Worm (Caenorhabditis elegans): Measurements from ENCODE around the gene F57C2.5.

The F57C2.5 gene

ce11 chrII:14528233-14528802, at the start of gene F57C2.5, which contains the start of gene spat-1:
Gene F57C2.5, minus strand, starts transcription at chrII:14528239.
Gene spat-1, plus strand, starts transcription at chrII:14528752.
- TF ChIP-seq scrt-1 (GFP tag; IDR thresholded peaks at IDR 0.05) (0 out of 2 replicates have a peak, but pooled peaks have one; percentile 18), hmg-4 (GFP tag; optimal IDR thresholded peaks at IDR 0.05) (no peak), flt-1 (GFP tag; IDR thresholded peaks at IDR 0.05) (no peak), tbx-37 (GFP tag; conservative IDR thresholded peaks at IDR 0.05) (0 out of 2 replicates have a peak, but pooled peaks have one; percentile 41), tbx-11 (GFP tag; IDR thresholded peaks at IDR 0.05) (no peak), aly-1 (tag; optimal IDR thresholded peaks at IDR 0.05) (no peak), hmbx-1 (tag; optimal IDR thresholded peaks at IDR 0.05) (no peak), tra-4 (tag; optimal IDR thresholded peaks at IDR 0.05) (peak; percentile 18), sea-1 (GFP tag; conservative IDR thresholded peaks at IDR 0.05) (peak; percentile 41; the same call in 1 of the 2 replicates), hnd-1 (tag; optimal IDR thresholded peaks at IDR 0.05) (peak; percentile 19), pes-1 (GFP tag; IDR thresholded peaks at IDR 0.05) (peak; percentile 65), F13C5.2 (tag; optimal IDR thresholded peaks at IDR 0.05) (peak; percentile 45), ama-1 (optimal IDR thresholded peaks at IDR 0.05) (no peak), ceh-36 (tag; optimal IDR thresholded peaks at IDR 0.05) (no peak), ets-7 (tag; optimal IDR thresholded peaks at IDR 0.05) (peak; percentile 67), ceh-13 (GFP tag; optimal IDR thresholded peaks at IDR 0.05) (peak; percentile 38), B0310.2 (tag; optimal IDR thresholded peaks at IDR 0.05) (no peak)

- TF ChIP-seq ama-1 (optimal IDR thresholded peaks at IDR 0.05) (no peak), tbx-37 (GFP tag; conservative IDR thresholded peaks at IDR 0.05) (no peak), ceh-36 (tag; optimal IDR thresholded peaks at IDR 0.05) (no peak), hmg-4 (GFP tag; optimal IDR thresholded peaks at IDR 0.05) (no peak), sea-1 (GFP tag; conservative IDR thresholded peaks at IDR 0.05) (no peak), B0310.2 (tag; optimal IDR thresholded peaks at IDR 0.05) (no peak), scrt-1 (GFP tag; IDR thresholded peaks at IDR 0.05) (no peak), tbx-11 (GFP tag; IDR thresholded peaks at IDR 0.05) (no peak), pes-1 (GFP tag; IDR thresholded peaks at IDR 0.05) (no peak), ets-7 (tag; optimal IDR thresholded peaks at IDR 0.05) (no peak), flt-1 (GFP tag; IDR thresholded peaks at IDR 0.05) (no peak), hnd-1 (tag; optimal IDR thresholded peaks at IDR 0.05) (no peak), aly-1 (tag; optimal IDR thresholded peaks at IDR 0.05) (no peak), F13C5.2 (tag; optimal IDR thresholded peaks at IDR 0.05) (no peak), tra-4 (tag; optimal IDR thresholded peaks at IDR 0.05) (no peak), hmbx-1 (tag; optimal IDR thresholded peaks at IDR 0.05) (no peak), ceh-13 (GFP tag; optimal IDR thresholded peaks at IDR 0.05) (no peak)
Observed at ce11 chrII:14576429-14576828, 48.4 kb upstream of the F57C2.5 start, which contains the start of gene C01G12.13. Gene C01G12.13, plus strand, starts transcription at chrII:14576729.

ce11 chrII:14574790-14575189, 46.8 kb upstream of the F57C2.5 start:
- TF ChIP-seq F13C5.2 (tag; optimal IDR thresholded peaks at IDR 0.05) (no peak), ceh-13 (GFP tag; optimal IDR thresholded peaks at IDR 0.05) (no peak), scrt-1 (GFP tag; IDR thresholded peaks at IDR 0.05) (no peak), hnd-1 (tag; optimal IDR thresholded peaks at IDR 0.05) (no peak), B0310.2 (tag; optimal IDR thresholded peaks at IDR 0.05) (no peak), hmbx-1 (tag; optimal IDR thresholded peaks at IDR 0.05) (no peak), hmg-4 (GFP tag; optimal IDR thresholded peaks at IDR 0.05) (no peak), ama-1 (optimal IDR thresholded peaks at IDR 0.05) (no peak), ceh-36 (tag; optimal IDR thresholded peaks at IDR 0.05) (no peak), tra-4 (tag; optimal IDR thresholded peaks at IDR 0.05) (no peak), sea-1 (GFP tag; conservative IDR thresholded peaks at IDR 0.05) (no peak), tbx-11 (GFP tag; IDR thresholded peaks at IDR 0.05) (no peak), tbx-37 (GFP tag; conservative IDR thresholded peaks at IDR 0.05) (no peak), flt-1 (GFP tag; IDR thresholded peaks at IDR 0.05) (no peak), aly-1 (tag; optimal IDR thresholded peaks at IDR 0.05) (no peak), pes-1 (GFP tag; IDR thresholded peaks at IDR 0.05) (no peak)

- no peak for TF ChIP-seq B0310.2 (tag; optimal IDR thresholded peaks at IDR 0.05)
Observed at ce11 chrII:14573315-14573714, 45.3 kb upstream of the F57C2.5 start, which contains the start of gene madf-5. Gene madf-5, plus strand, starts transcription at chrII:14573615.

- TF ChIP-seq sea-1 (GFP tag; conservative IDR thresholded peaks at IDR 0.05) = no peak
- no peak for TF ChIP-seq B0310.2 (tag; optimal IDR thresholded peaks at IDR 0.05)
- TF ChIP-seq hmbx-1 (tag; optimal IDR thresholded peaks at IDR 0.05) = no peak
- no peak for TF ChIP-seq tbx-11 (GFP tag; IDR thresholded peaks at IDR 0.05)
- TF ChIP-seq ama-1 (optimal IDR thresholded peaks at IDR 0.05) = no peak
- TF ChIP-seq hmg-4 (GFP tag; optimal IDR thresholded peaks at IDR 0.05) = no peak
Observed at ce11 chrII:14570541-14571160, 42.6 kb upstream of the F57C2.5 start.

ce11 chrII:14569322-14569721, 41.3 kb upstream of the F57C2.5 start:
- TF ChIP-seq ets-7 (tag; optimal IDR thresholded peaks at IDR 0.05) = no peak
- TF ChIP-seq hmg-4 (GFP tag; optimal IDR thresholded peaks at IDR 0.05) = peak; percentile 26

ce11 chrII:14567811-14568210, 39.8 kb upstream of the F57C2.5 start:
- TF ChIP-seq ceh-13 (GFP tag; optimal IDR thresholded peaks at IDR 0.05) (no peak), ama-1 (optimal IDR thresholded peaks at IDR 0.05) (no peak), pes-1 (GFP tag; IDR thresholded peaks at IDR 0.05) (no peak), ceh-36 (tag; optimal IDR thresholded peaks at IDR 0.05) (no peak), hnd-1 (tag; optimal IDR thresholded peaks at IDR 0.05) (no peak), flt-1 (GFP tag; IDR thresholded peaks at IDR 0.05) (no peak), F13C5.2 (tag; optimal IDR thresholded peaks at IDR 0.05) (no peak), B0310.2 (tag; optimal IDR thresholded peaks at IDR 0.05) (no peak), ets-7 (tag; optimal IDR thresholded peaks at IDR 0.05) (no peak), aly-1 (tag; optimal IDR thresholded peaks at IDR 0.05) (no peak), tbx-37 (GFP tag; conservative IDR thresholded peaks at IDR 0.05) (no peak)
